Fruit fly (Drosophila melanogaster): ENCODE data around the gene Pgant5.

The Pgant5 gene

DNA sequence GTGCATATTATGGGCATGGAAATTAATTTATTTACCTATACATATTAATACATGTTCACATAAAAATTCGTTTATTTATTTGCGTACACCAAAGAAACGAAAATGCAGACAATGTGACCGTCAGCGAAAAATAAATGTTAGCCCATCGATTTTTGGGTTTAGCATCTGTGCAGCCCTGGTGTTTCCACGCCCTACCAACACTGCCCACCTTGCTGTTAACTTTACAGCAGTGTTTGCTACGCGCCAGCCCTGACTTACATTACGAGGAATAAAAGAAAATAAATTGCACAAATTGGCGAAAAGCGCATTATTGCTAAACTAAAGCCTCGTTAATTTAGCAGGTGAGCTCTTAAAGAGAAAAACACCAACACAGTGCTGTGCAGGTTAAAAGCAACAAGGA lies 50.3 kb downstream of the Pgant5 start, which contains the start of the genes CG33995, CG44000 and CG44001 (continued):
- TF ChIP-seq tin (GFP tag; optimal IDR thresholded peaks at IDR 0.05) = peak; percentile 53
- no peak for TF ChIP-seq CG8388 (GFP tag; optimal IDR thresholded peaks at IDR 0.05)
- TF ChIP-seq CG11247 (GFP tag; IDR thresholded peaks at IDR 0.05) = 0 out of 2 replicates have a peak, but pooled peaks have one; percentile 12
- TF ChIP-seq CG1603 (tag; optimal IDR thresholded peaks at IDR 0.05) = peak; percentile 88
- TF ChIP-seq disco-r (GFP tag; optimal IDR thresholded peaks at IDR 0.05) = no peak
- TF ChIP-seq Ets97D (GFP tag; optimal IDR thresholded peaks at IDR 0.05) = peak; percentile 85
- peak; percentile 97 for TF ChIP-seq CG10267 (tag; optimal IDR thresholded peaks at IDR 0.05)
- no peak for TF ChIP-seq eve (GFP tag; optimal IDR thresholded peaks at IDR 0.05)
- no peak for TF ChIP-seq bowl (GFP tag; IDR thresholded peaks at IDR 0.05)
- no peak for TF ChIP-seq Optix (GFP tag; IDR thresholded peaks at IDR 0.05)
- no peak for TF ChIP-seq Hr39 (optimal IDR thresholded peaks at IDR 0.05)
- no peak for TF ChIP-seq unc-4 (GFP tag; IDR thresholded peaks at IDR 0.05; ENCODE audit: partially characterized antibody)
- TF ChIP-seq CHES-1-like (GFP tag; optimal IDR thresholded peaks at IDR 0.05) = peak; percentile 56
- no peak for TF ChIP-seq usp (GFP tag; optimal IDR thresholded peaks at IDR 0.05)
- TF ChIP-seq dan (GFP tag; IDR thresholded peaks at IDR 0.05) = no peak
- TF ChIP-seq Atf-2 (GFP tag; optimal IDR thresholded peaks at IDR 0.05) = no peak
- TF ChIP-seq pnt (GFP tag; optimal IDR thresholded peaks at IDR 0.05) = peak; percentile 28
- no peak for TF ChIP-seq gcm (GFP tag; optimal IDR thresholded peaks at IDR 0.05)
- no peak for TF ChIP-seq Dfd (GFP tag; optimal IDR thresholded peaks at IDR 0.05)
- peak; percentile 66 for TF ChIP-seq phol (tag; optimal IDR thresholded peaks at IDR 0.05)
- TF ChIP-seq ham (GFP tag; IDR thresholded peaks at IDR 0.05) = no peak
- peak; percentile 5 for TF ChIP-seq CG4424 (GFP tag; optimal IDR thresholded peaks at IDR 0.05)
- no peak for TF ChIP-seq h (optimal IDR thresholded peaks at IDR 0.05)
- no peak for TF ChIP-seq otp (GFP tag; IDR thresholded peaks at IDR 0.05)
- peak; percentile 38 for TF ChIP-seq gcm2 (GFP tag; optimal IDR thresholded peaks at IDR 0.05)
- peak; percentile 67 for TF ChIP-seq CG9932 (GFP tag; IDR thresholded peaks at IDR 0.05)
- TF ChIP-seq croc (GFP tag; conservative IDR thresholded peaks at IDR 0.05) = no peak
- no peak for TF ChIP-seq CG12071 (GFP tag; optimal IDR thresholded peaks at IDR 0.05)
- TF ChIP-seq CG13894 (tag; optimal IDR thresholded peaks at IDR 0.05) = peak; percentile 34
- TF ChIP-seq Kr (GFP tag; optimal IDR thresholded peaks at IDR 0.05) = no peak
- no peak for TF ChIP-seq cad (GFP tag; optimal IDR thresholded peaks at IDR 0.05)
- no peak for TF ChIP-seq Ravus (GFP tag; IDR thresholded peaks at IDR 0.05)
- peak; percentile 64 for TF ChIP-seq zfh2 (GFP tag; optimal IDR thresholded peaks at IDR 0.05)
- no peak for TF ChIP-seq CG12104 (GFP tag; optimal IDR thresholded peaks at IDR 0.05)
- TF ChIP-seq CG4730 (GFP tag; IDR thresholded peaks at IDR 0.05) = no peak
- TF ChIP-seq Trl (optimal IDR thresholded peaks at IDR 0.05) = no peak
- peak; percentile 44 for TF ChIP-seq Trl (GFP tag; optimal IDR thresholded peaks at IDR 0.05)
- no peak for TF ChIP-seq CG6254 (GFP tag; optimal IDR thresholded peaks at IDR 0.05)
- peak; percentile 52 for TF ChIP-seq CG9817 (tag; optimal IDR thresholded peaks at IDR 0.05)
- TF ChIP-seq CG14441 (GFP tag; IDR thresholded peaks at IDR 0.05) = peak; percentile 25; the same call in 1 of the 2 replicates
- TF ChIP-seq CG16813 (GFP tag; IDR thresholded peaks at IDR 0.05; ENCODE audit: partially characterized antibody) = no peak
- peak; percentile 98 for TF ChIP-seq CG4617 (GFP tag; optimal IDR thresholded peaks at IDR 0.05; ENCODE audit: borderline replicate concordance)
- TF ChIP-seq bab2 (GFP tag; optimal IDR thresholded peaks at IDR 0.05) = peak; percentile 46
- peak; percentile 28; the same call in 2 of the 3 replicates for TF ChIP-seq tgo (GFP tag; IDR thresholded peaks at IDR 0.05)
- TF ChIP-seq CG16863 (GFP tag; optimal IDR thresholded peaks at IDR 0.05) = peak; percentile 0
- TF ChIP-seq Lpt (GFP tag; optimal IDR thresholded peaks at IDR 0.05) = no peak
- no peak for TF ChIP-seq CG32767 (GFP tag; IDR thresholded peaks at IDR 0.05)
- TF ChIP-seq CoRest (tag; optimal IDR thresholded peaks at IDR 0.05) = peak; percentile 51
- TF ChIP-seq grau (tag; optimal IDR thresholded peaks at IDR 0.05) = peak; percentile 50
- TF ChIP-seq MBD-R2 (GFP tag; IDR thresholded peaks at IDR 0.05) = peak; percentile 94
- peak; percentile 58 for TF ChIP-seq ash1 (GFP tag; optimal IDR thresholded peaks at IDR 0.05)
- TF ChIP-seq C15 (GFP tag; IDR thresholded peaks at IDR 0.05) = no peak
- no peak; the same call in 1 of the 2 replicates for TF ChIP-seq CG17328 (GFP tag; IDR thresholded peaks at IDR 0.05)
- TF ChIP-seq knrl (GFP tag; IDR thresholded peaks at IDR 0.05; ENCODE audit: partially characterized antibody) = peak; percentile 10; the same call in 1 of the 3 replicates
